Worm (Caenorhabditis elegans): ENCODE data around the gene F55A11.8.

The F55A11.8 gene

ce11 chrV:11764373-11764954 lies 23.5 kb upstream of the F55A11.8 start, which contains the start of the genes F55A11.1 and syx-5:
TSS of gene F55A11.1 (minus strand) at chrV:11764385.
TSS of gene syx-5 (plus strand) at chrV:11764904.
- TF ChIP-seq nhr-25 (tag; optimal IDR thresholded peaks at IDR 0.05) (peak; percentile 49), pqm-1 (tag; optimal IDR thresholded peaks at IDR 0.05) (peak; percentile 53), tbx-2 (tag; optimal IDR thresholded peaks at IDR 0.05) (peak; percentile 84), pha-4 (tag; optimal IDR thresholded peaks at IDR 0.05) (peak; percentile 88), nhr-23 (tag; optimal IDR thresholded peaks at IDR 0.05) (peak; percentile 84), unc-62 (GFP tag; optimal IDR thresholded peaks at IDR 0.05) (no peak), skn-1 (tag; optimal IDR thresholded peaks at IDR 0.05) (peak; percentile 20), nhr-67 (tag; optimal IDR thresholded peaks at IDR 0.05) (no peak), ama-1 (optimal IDR thresholded peaks at IDR 0.05) (no peak), fkh-10 (GFP tag; optimal IDR thresholded peaks at IDR 0.05) (peak; percentile 86), nhr-28 (tag; optimal IDR thresholded peaks at IDR 0.05) (no peak), mdl-1 (tag; optimal IDR thresholded peaks at IDR 0.05) (no peak), jun-1 (tag; optimal IDR thresholded peaks at IDR 0.05) (peak; percentile 72), elt-3 (tag; optimal IDR thresholded peaks at IDR 0.05) (no peak), ztf-4 (tag; optimal IDR thresholded peaks at IDR 0.05) (no peak), nhr-237 (tag; optimal IDR thresholded peaks at IDR 0.05) (no peak), hmg-11 (tag; optimal IDR thresholded peaks at IDR 0.05) (peak; percentile 83), aly-2 (tag; optimal IDR thresholded peaks at IDR 0.05) (peak; percentile 7), nhr-43 (tag; optimal IDR thresholded peaks at IDR 0.05; ENCODE audit: poor library complexity, severe bottlenecking) (peak; percentile 82), sea-2 (GFP tag; optimal IDR thresholded peaks at IDR 0.05) (no peak), nhr-12 (tag; optimal IDR thresholded peaks at IDR 0.05) (no peak), elt-2 (tag; optimal IDR thresholded peaks at IDR 0.05) (peak; percentile 61), lsy-12 (tag; optimal IDR thresholded peaks at IDR 0.05) (peak; percentile 95), fkh-2 (tag; optimal IDR thresholded peaks at IDR 0.05) (no peak), mml-1 (tag; optimal IDR thresholded peaks at IDR 0.05) (no peak), ceh-9 (tag; optimal IDR thresholded peaks at IDR 0.05) (no peak), egl-5 (tag; optimal IDR thresholded peaks at IDR 0.05) (peak; percentile 10), daf-12 (tag; optimal IDR thresholded peaks at IDR 0.05) (no peak), ceh-28 (tag; optimal IDR thresholded peaks at IDR 0.05) (peak; percentile 86), ZK546.5 (tag; optimal IDR thresholded peaks at IDR 0.05) (no peak), egl-27 (tag; optimal IDR thresholded peaks at IDR 0.05) (no peak), lin-39 (tag; optimal IDR thresholded peaks at IDR 0.05) (no peak), nfya-1 (tag; optimal IDR thresholded peaks at IDR 0.05; ENCODE audit: insufficient read depth) (peak; percentile 94), lin-15B (tag; optimal IDR thresholded peaks at IDR 0.05) (peak; percentile 83), ztf-11 (tag; optimal IDR thresholded peaks at IDR 0.05) (no peak), eor-1 (tag; optimal IDR thresholded peaks at IDR 0.05) (no peak), unc-39 (tag; optimal IDR thresholded peaks at IDR 0.05) (no peak), ceh-16 (tag; optimal IDR thresholded peaks at IDR 0.05) (no peak), ceh-82 (tag; optimal IDR thresholded peaks at IDR 0.05) (peak; percentile 34), fos-1 (tag; optimal IDR thresholded peaks at IDR 0.05) (no peak), R02D3.7 (tag; optimal IDR thresholded peaks at IDR 0.05) (peak; percentile 97), nhr-77 (tag; optimal IDR thresholded peaks at IDR 0.05) (no peak), snpc-4 (tag; optimal IDR thresholded peaks at IDR 0.05) (peak; percentile 89), nhr-76 (tag; optimal IDR thresholded peaks at IDR 0.05) (no peak), zag-1 (tag; optimal IDR thresholded peaks at IDR 0.05) (no peak), nhr-11 (tag; optimal IDR thresholded peaks at IDR 0.05) (peak; percentile 14), elt-1 (tag; optimal IDR thresholded peaks at IDR 0.05) (peak; percentile 36)
